Worm (Caenorhabditis elegans): ENCODE data around the gene W06G6.2.
A peak's percentile ranks its signal among the peaks of the same experiment; 100 is the strongest.

Gene W06G6.2

ce11 chrV:16628991-16629390, at the start of gene W06G6.2:
Gene W06G6.2, plus strand, starts transcription at chrV:16629291.
- no peak for TF ChIP-seq hnd-1 (tag; optimal IDR thresholded peaks at IDR 0.05)
- no peak for TF ChIP-seq F13C5.2 (tag; optimal IDR thresholded peaks at IDR 0.05)
- TF ChIP-seq tra-4 (tag; optimal IDR thresholded peaks at IDR 0.05): no peak
- TF ChIP-seq ama-1 (optimal IDR thresholded peaks at IDR 0.05): no peak
- TF ChIP-seq ceh-13 (GFP tag; optimal IDR thresholded peaks at IDR 0.05): no peak
- TF ChIP-seq tbx-11 (GFP tag; IDR thresholded peaks at IDR 0.05): no peak
- TF ChIP-seq ceh-36 (tag; optimal IDR thresholded peaks at IDR 0.05): no peak
- no peak for TF ChIP-seq B0310.2 (tag; optimal IDR thresholded peaks at IDR 0.05)
- no peak for TF ChIP-seq flt-1 (GFP tag; IDR thresholded peaks at IDR 0.05)
- TF ChIP-seq hmg-4 (GFP tag; optimal IDR thresholded peaks at IDR 0.05): no peak
- no peak for TF ChIP-seq aly-1 (tag; optimal IDR thresholded peaks at IDR 0.05)
- no peak for TF ChIP-seq ets-7 (tag; optimal IDR thresholded peaks at IDR 0.05)
- TF ChIP-seq hmbx-1 (tag; optimal IDR thresholded peaks at IDR 0.05): no peak
- no peak for TF ChIP-seq tbx-37 (GFP tag; conservative IDR thresholded peaks at IDR 0.05)
- TF ChIP-seq pes-1 (GFP tag; IDR thresholded peaks at IDR 0.05): no peak
- TF ChIP-seq scrt-1 (GFP tag; IDR thresholded peaks at IDR 0.05): no peak
- no peak for TF ChIP-seq sea-1 (GFP tag; conservative IDR thresholded peaks at IDR 0.05)

- TF ChIP-seq B0310.2 (tag; optimal IDR thresholded peaks at IDR 0.05) (no peak), flt-1 (GFP tag; IDR thresholded peaks at IDR 0.05) (no peak), ceh-36 (tag; optimal IDR thresholded peaks at IDR 0.05) (no peak), tbx-11 (GFP tag; IDR thresholded peaks at IDR 0.05) (no peak), hmbx-1 (tag; optimal IDR thresholded peaks at IDR 0.05) (no peak), ama-1 (optimal IDR thresholded peaks at IDR 0.05) (no peak), scrt-1 (GFP tag; IDR thresholded peaks at IDR 0.05) (no peak), hmg-4 (GFP tag; optimal IDR thresholded peaks at IDR 0.05) (no peak), F13C5.2 (tag; optimal IDR thresholded peaks at IDR 0.05) (no peak), ceh-13 (GFP tag; optimal IDR thresholded peaks at IDR 0.05) (no peak)
Observed at ce11 chrV:16580424-16580823, 48.7 kb upstream of the W06G6.2 start, which contains the start of gene nhr-271. Gene nhr-271, minus strand, starts transcription at chrV:16580524.

ce11 chrV:16581061-16581460, 48.0 kb upstream of the W06G6.2 start:
- TF ChIP-seq pes-1 (GFP tag; IDR thresholded peaks at IDR 0.05): no peak
- TF ChIP-seq flt-1 (GFP tag; IDR thresholded peaks at IDR 0.05): no peak
- TF ChIP-seq hmbx-1 (tag; optimal IDR thresholded peaks at IDR 0.05): no peak
- no peak for TF ChIP-seq B0310.2 (tag; optimal IDR thresholded peaks at IDR 0.05)
- no peak for TF ChIP-seq ets-7 (tag; optimal IDR thresholded peaks at IDR 0.05)
- TF ChIP-seq ceh-36 (tag; optimal IDR thresholded peaks at IDR 0.05): no peak
- TF ChIP-seq hnd-1 (tag; optimal IDR thresholded peaks at IDR 0.05): no peak
- no peak for TF ChIP-seq aly-1 (tag; optimal IDR thresholded peaks at IDR 0.05)
- no peak for TF ChIP-seq F13C5.2 (tag; optimal IDR thresholded peaks at IDR 0.05)
- TF ChIP-seq sea-1 (GFP tag; conservative IDR thresholded peaks at IDR 0.05): no peak
- TF ChIP-seq scrt-1 (GFP tag; IDR thresholded peaks at IDR 0.05): no peak
- TF ChIP-seq ama-1 (optimal IDR thresholded peaks at IDR 0.05): no peak
- no peak for TF ChIP-seq ceh-13 (GFP tag; optimal IDR thresholded peaks at IDR 0.05)
- no peak for TF ChIP-seq hmg-4 (GFP tag; optimal IDR thresholded peaks at IDR 0.05)
- no peak for TF ChIP-seq tra-4 (tag; optimal IDR thresholded peaks at IDR 0.05)
- TF ChIP-seq tbx-37 (GFP tag; conservative IDR thresholded peaks at IDR 0.05): no peak
- no peak for TF ChIP-seq tbx-11 (GFP tag; IDR thresholded peaks at IDR 0.05)

DNA sequence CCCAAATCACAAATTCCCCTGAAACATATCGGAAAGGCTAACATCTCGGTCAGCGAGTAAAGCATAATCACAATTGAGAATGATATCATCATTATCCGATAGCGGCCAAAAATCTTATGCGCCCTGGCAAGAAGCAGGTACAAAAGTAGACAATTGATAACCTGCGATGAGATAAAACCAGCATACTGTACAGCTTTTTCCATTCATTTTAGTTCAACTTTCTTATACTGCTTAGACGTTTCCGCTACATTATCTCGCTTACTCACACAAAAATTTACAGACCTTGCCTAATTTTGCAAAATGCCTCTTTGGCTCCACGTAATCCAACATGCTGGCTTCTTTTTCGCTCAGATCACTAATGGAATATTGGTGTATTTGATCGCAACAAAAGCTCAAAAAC, 46.1 kb upstream of the W06G6.2 start, which contains the start of gene str-150:
Gene str-150 (plus strand): TSS at position 301 of the 400 bp plus-strand sequence.
- TF ChIP-seq scrt-1 (GFP tag; IDR thresholded peaks at IDR 0.05) (no peak), aly-1 (tag; optimal IDR thresholded peaks at IDR 0.05) (no peak), tbx-37 (GFP tag; conservative IDR thresholded peaks at IDR 0.05) (no peak), ama-1 (optimal IDR thresholded peaks at IDR 0.05) (no peak), tbx-11 (GFP tag; IDR thresholded peaks at IDR 0.05) (no peak)

DNA sequence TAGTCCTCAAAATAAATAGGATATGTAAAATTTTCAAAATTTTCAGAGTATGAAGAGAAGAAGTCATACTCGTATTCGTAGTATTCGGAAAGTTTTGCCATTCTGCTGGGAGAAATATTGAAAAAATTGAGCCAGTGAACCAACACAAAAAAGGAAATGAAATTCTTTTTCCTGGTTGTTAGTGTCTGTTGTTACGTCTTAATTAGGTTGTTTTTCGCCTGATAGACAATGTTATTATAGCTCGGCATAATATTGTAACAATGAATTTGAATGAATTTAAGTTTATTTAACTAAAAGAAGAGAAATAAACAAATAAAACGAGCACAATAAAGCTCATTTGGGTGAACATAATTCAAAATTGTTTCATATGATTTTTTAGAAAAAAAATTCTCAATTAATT, 40.7 kb upstream of the W06G6.2 start, which contains the start of gene srw-73:
Gene srw-73 (minus strand): TSS at position 101 of the 400 bp plus-strand sequence.
- TF ChIP-seq tra-4 (tag; optimal IDR thresholded peaks at IDR 0.05): no peak
- no peak for TF ChIP-seq tbx-37 (GFP tag; conservative IDR thresholded peaks at IDR 0.05)
- no peak for TF ChIP-seq F13C5.2 (tag; optimal IDR thresholded peaks at IDR 0.05)
- no peak for TF ChIP-seq scrt-1 (GFP tag; IDR thresholded peaks at IDR 0.05)
- TF ChIP-seq hmg-4 (GFP tag; optimal IDR thresholded peaks at IDR 0.05): no peak
- no peak for TF ChIP-seq flt-1 (GFP tag; IDR thresholded peaks at IDR 0.05)
- TF ChIP-seq hmbx-1 (tag; optimal IDR thresholded peaks at IDR 0.05): no peak
- TF ChIP-seq hnd-1 (tag; optimal IDR thresholded peaks at IDR 0.05): no peak
- TF ChIP-seq B0310.2 (tag; optimal IDR thresholded peaks at IDR 0.05): no peak
- TF ChIP-seq sea-1 (GFP tag; conservative IDR thresholded peaks at IDR 0.05): no peak

- no peak for TF ChIP-seq F13C5.2 (tag; optimal IDR thresholded peaks at IDR 0.05)
- TF ChIP-seq tra-4 (tag; optimal IDR thresholded peaks at IDR 0.05): no peak
Observed at ce11 chrV:16589488-16589887, 39.6 kb upstream of the W06G6.2 start.

ce11 chrV:16591992-16592798, 36.9 kb upstream of the W06G6.2 start, which contains the start of gene srh-269:
Gene srh-269, minus strand, starts transcription at chrV:16592042.
- peak; percentile 61 for TF ChIP-seq aly-1 (tag; optimal IDR thresholded peaks at IDR 0.05)
- peak; percentile 38 for TF ChIP-seq ceh-36 (tag; optimal IDR thresholded peaks at IDR 0.05)
- TF ChIP-seq tbx-37 (GFP tag; conservative IDR thresholded peaks at IDR 0.05): 0 out of 2 replicates have a peak, but pooled peaks have one; percentile 43
- peak; percentile 76 for TF ChIP-seq flt-1 (GFP tag; IDR thresholded peaks at IDR 0.05)
- peak; percentile 8 for TF ChIP-seq hmbx-1 (tag; optimal IDR thresholded peaks at IDR 0.05)
- no peak for TF ChIP-seq ama-1 (optimal IDR thresholded peaks at IDR 0.05)
- peak; percentile 45 for TF ChIP-seq ets-7 (tag; optimal IDR thresholded peaks at IDR 0.05)
- peak; percentile 56 for TF ChIP-seq B0310.2 (tag; optimal IDR thresholded peaks at IDR 0.05)
- TF ChIP-seq sea-1 (GFP tag; conservative IDR thresholded peaks at IDR 0.05): peak; percentile 59; the same call in 1 of the 2 replicates
- TF ChIP-seq F13C5.2 (tag; optimal IDR thresholded peaks at IDR 0.05): peak; percentile 71
- TF ChIP-seq ceh-13 (GFP tag; optimal IDR thresholded peaks at IDR 0.05): peak; percentile 11
- peak; percentile 31 for TF ChIP-seq hnd-1 (tag; optimal IDR thresholded peaks at IDR 0.05)
- TF ChIP-seq scrt-1 (GFP tag; IDR thresholded peaks at IDR 0.05): peak; percentile 79
- peak; percentile 65 for TF ChIP-seq tbx-11 (GFP tag; IDR thresholded peaks at IDR 0.05)
- peak; percentile 67 for TF ChIP-seq hmg-4 (GFP tag; optimal IDR thresholded peaks at IDR 0.05)
- TF ChIP-seq tra-4 (tag; optimal IDR thresholded peaks at IDR 0.05): peak; percentile 41
- TF ChIP-seq pes-1 (GFP tag; IDR thresholded peaks at IDR 0.05): peak; percentile 80

Data from whole organism, early embryonic.